Worm (Caenorhabditis elegans): ENCODE results near the gene acds-10.

- no peak for TF ChIP-seq ztf-28 (GFP tag; IDR thresholded peaks at IDR 0.05)
- no peak for TF ChIP-seq mxl-1 (tag; optimal IDR thresholded peaks at IDR 0.05)
- TF ChIP-seq tbp1 (GFP tag; optimal IDR thresholded peaks at IDR 0.05) = no peak
- no peak for TF ChIP-seq pha-4 (tag; optimal IDR thresholded peaks at IDR 0.05)
- TF ChIP-seq rpc-1 (optimal IDR thresholded peaks at IDR 0.05) = no peak
- no peak for TF ChIP-seq rpc-1 (tag; optimal IDR thresholded peaks at IDR 0.05)
- TF ChIP-seq ama-1 (optimal IDR thresholded peaks at IDR 0.05) = no peak
- no peak for TF ChIP-seq ama-1 (GFP tag; optimal IDR thresholded peaks at IDR 0.05)
- no peak for TF ChIP-seq unc-62 (GFP tag; optimal IDR thresholded peaks at IDR 0.05)
- TF ChIP-seq T07F8.4 (tag; optimal IDR thresholded peaks at IDR 0.05) = no peak
- no peak for TF ChIP-seq nfyb-1 (GFP tag; IDR thresholded peaks at IDR 0.05)
These were observed 23.2 kb upstream of the acds-10 start for ce11 chrV:5724395-5724794.
